Fruit fly (Drosophila melanogaster): ENCODE results near the gene CG17776.

The CG17776 gene

DNA sequence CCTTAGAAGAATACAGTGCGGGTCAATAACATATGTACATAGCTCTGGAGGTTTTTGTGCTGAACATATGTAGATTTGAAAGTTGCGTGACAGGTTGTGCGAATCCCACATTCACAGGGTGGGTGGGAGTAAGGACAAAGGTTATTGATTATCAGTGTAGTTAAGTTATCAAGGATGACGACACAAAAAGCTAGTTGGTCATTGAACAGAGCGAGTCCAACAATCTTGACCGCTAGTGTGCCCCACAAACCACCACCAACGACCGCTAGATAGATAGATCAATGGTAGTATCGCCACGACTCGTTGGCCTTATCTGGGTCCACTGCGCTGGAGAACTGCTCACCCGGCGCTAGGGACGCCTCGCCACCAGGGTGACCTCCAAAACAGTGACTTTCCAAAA lies 38.0 kb upstream of the CG17776 start:
- TF ChIP-seq CG4496 (GFP tag; IDR thresholded peaks at IDR 0.05) (peak; percentile 47; the same call in 2 of the 3 replicates), Ets98B (GFP tag; IDR thresholded peaks at IDR 0.05) (no peak; the same call in 1 of the 2 replicates), Pif1B (GFP tag; optimal IDR thresholded peaks at IDR 0.05) (no peak), rn (GFP tag; IDR thresholded peaks at IDR 0.05) (no peak), fd96Ca (GFP tag; IDR thresholded peaks at IDR 0.05) (peak; percentile 42; the same call in 1 of the 3 replicates), CG12605 (GFP tag; IDR thresholded peaks at IDR 0.05) (peak; percentile 34; the same call in 1 of the 2 replicates), EcR (GFP tag; optimal IDR thresholded peaks at IDR 0.05) (peak; percentile 17), CG32121 (GFP tag; IDR thresholded peaks at IDR 0.05) (no peak), D1 (tag; optimal IDR thresholded peaks at IDR 0.05) (no peak), CG8301 (tag; optimal IDR thresholded peaks at IDR 0.05) (peak; percentile 31)

DNA sequence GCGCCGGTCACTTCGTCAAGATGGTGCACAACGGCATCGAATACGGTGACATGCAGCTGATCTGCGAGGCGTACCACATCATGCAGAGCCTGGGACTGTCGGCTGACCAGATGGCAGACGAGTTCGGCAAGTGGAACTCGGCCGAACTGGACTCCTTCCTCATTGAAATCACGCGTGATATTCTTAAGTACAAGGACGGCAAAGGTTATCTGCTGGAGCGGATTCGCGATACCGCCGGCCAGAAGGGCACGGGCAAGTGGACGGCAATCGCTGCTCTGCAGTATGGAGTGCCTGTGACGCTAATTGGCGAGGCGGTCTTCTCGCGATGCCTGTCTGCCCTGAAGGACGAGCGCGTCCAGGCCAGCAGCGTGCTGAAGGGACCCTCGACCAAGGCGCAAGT lies 37.0 kb upstream of the CG17776 start:
- no peak for TF ChIP-seq CG14655 (GFP tag; optimal IDR thresholded peaks at IDR 0.05)
- no peak for TF ChIP-seq CG9948 (tag; optimal IDR thresholded peaks at IDR 0.05)
- no peak for TF ChIP-seq CG32121 (GFP tag; IDR thresholded peaks at IDR 0.05)
- TF ChIP-seq CG15710 (tag; optimal IDR thresholded peaks at IDR 0.05), result no peak
- TF ChIP-seq Ets98B (GFP tag; IDR thresholded peaks at IDR 0.05), result no peak
- TF ChIP-seq CG13204 (GFP tag; optimal IDR thresholded peaks at IDR 0.05), result no peak
- TF ChIP-seq CG12605 (GFP tag; IDR thresholded peaks at IDR 0.05), result no peak
- TF ChIP-seq Pif1A (GFP tag; optimal IDR thresholded peaks at IDR 0.05), result no peak
- no peak for TF ChIP-seq D1 (tag; optimal IDR thresholded peaks at IDR 0.05)
- no peak for TF ChIP-seq CG34367 (tag; optimal IDR thresholded peaks at IDR 0.05)
- TF ChIP-seq EcR (GFP tag; optimal IDR thresholded peaks at IDR 0.05), result no peak
- TF ChIP-seq CG4496 (GFP tag; IDR thresholded peaks at IDR 0.05), result no peak
- no peak for TF ChIP-seq CG8159 (tag; optimal IDR thresholded peaks at IDR 0.05)
- TF ChIP-seq Snoo (tag; optimal IDR thresholded peaks at IDR 0.05), result no peak
- no peak for TF ChIP-seq Pif1B (GFP tag; optimal IDR thresholded peaks at IDR 0.05)
- no peak for TF ChIP-seq fd96Ca (GFP tag; IDR thresholded peaks at IDR 0.05)
- no peak for TF ChIP-seq CG17806 (tag; optimal IDR thresholded peaks at IDR 0.05)
- TF ChIP-seq rn (GFP tag; IDR thresholded peaks at IDR 0.05), result no peak
- no peak for TF ChIP-seq CG10348 (GFP tag; IDR thresholded peaks at IDR 0.05)

DNA sequence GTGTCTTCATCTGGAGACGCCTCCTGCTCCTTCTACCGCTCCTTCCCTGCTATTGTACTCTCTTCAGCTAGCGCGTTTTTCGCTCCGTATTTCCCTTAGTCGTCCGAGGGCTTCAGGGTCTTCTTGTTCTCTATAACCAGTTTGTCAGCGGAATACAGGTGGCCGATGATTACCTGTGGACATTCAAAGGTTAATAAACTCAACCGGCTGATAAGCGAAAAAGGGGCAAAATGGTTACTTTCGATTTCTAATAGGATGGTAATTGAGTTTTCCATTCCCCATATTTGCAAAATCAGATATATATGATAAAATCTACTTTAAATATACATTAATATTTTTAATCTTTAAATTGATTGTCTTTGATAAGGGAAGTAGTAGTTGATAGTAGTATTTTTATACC lies 35.9 kb upstream of the CG17776 start:
- TF ChIP-seq EcR (GFP tag; optimal IDR thresholded peaks at IDR 0.05), result peak; percentile 92
- TF ChIP-seq CG13204 (GFP tag; optimal IDR thresholded peaks at IDR 0.05), result no peak

DNA sequence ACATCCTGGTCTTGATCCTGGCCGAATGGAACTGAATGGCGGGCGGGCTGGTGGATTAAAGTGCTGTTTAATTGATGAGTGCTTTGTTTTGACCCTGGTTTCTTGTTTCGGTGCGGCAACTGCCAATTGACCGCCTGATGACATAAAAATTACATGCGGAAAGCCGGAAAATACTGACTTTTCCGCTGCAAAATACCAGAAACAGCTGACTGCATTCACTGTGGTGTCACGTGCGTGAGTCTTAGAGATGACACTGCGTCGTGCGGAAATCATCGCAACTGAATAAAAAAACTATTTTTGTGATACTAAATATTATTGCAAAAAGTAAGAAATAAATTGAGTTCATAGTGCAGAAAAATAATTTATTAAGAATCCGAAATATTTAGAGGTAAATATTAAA lies 35.0 kb upstream of the CG17776 start, which contains the start of gene bcn92:
Gene bcn92, minus strand, starts transcription at position 170 of the 400 bp plus-strand sequence.
- peak; percentile 57; the same call in 2 of the 3 replicates for TF ChIP-seq CG4496 (GFP tag; IDR thresholded peaks at IDR 0.05)
- no peak for TF ChIP-seq CG8159 (tag; optimal IDR thresholded peaks at IDR 0.05)
- TF ChIP-seq gl (tag; optimal IDR thresholded peaks at IDR 0.05), result no peak
- TF ChIP-seq CG32121 (GFP tag; IDR thresholded peaks at IDR 0.05), result 0 out of 2 replicates have a peak, but pooled peaks have one; percentile 11
- TF ChIP-seq Pif1A (GFP tag; optimal IDR thresholded peaks at IDR 0.05), result no peak
- TF ChIP-seq Pif1B (GFP tag; optimal IDR thresholded peaks at IDR 0.05), result no peak
- TF ChIP-seq CG15710 (tag; optimal IDR thresholded peaks at IDR 0.05), result peak; percentile 15
- TF ChIP-seq CG14655 (GFP tag; optimal IDR thresholded peaks at IDR 0.05), result no peak
- no peak for TF ChIP-seq CG13204 (GFP tag; optimal IDR thresholded peaks at IDR 0.05)
- no peak; the same call in 2 of the 3 replicates for TF ChIP-seq fd96Ca (GFP tag; IDR thresholded peaks at IDR 0.05)
- TF ChIP-seq CG12605 (GFP tag; IDR thresholded peaks at IDR 0.05), result no peak
- TF ChIP-seq CG34367 (tag; optimal IDR thresholded peaks at IDR 0.05), result no peak
- no peak for TF ChIP-seq CG10348 (GFP tag; IDR thresholded peaks at IDR 0.05)
- no peak for TF ChIP-seq D1 (tag; optimal IDR thresholded peaks at IDR 0.05)
- TF ChIP-seq Snoo (tag; optimal IDR thresholded peaks at IDR 0.05), result no peak
- no peak for TF ChIP-seq rn (GFP tag; IDR thresholded peaks at IDR 0.05)
- no peak for TF ChIP-seq EcR (GFP tag; optimal IDR thresholded peaks at IDR 0.05)
- no peak for TF ChIP-seq CG8301 (tag; optimal IDR thresholded peaks at IDR 0.05)
- no peak for TF ChIP-seq CG9948 (tag; optimal IDR thresholded peaks at IDR 0.05)
- TF ChIP-seq CG17806 (tag; optimal IDR thresholded peaks at IDR 0.05), result no peak
- 0 out of 2 replicates have a peak, but pooled peaks have one; percentile 21 for TF ChIP-seq Ets98B (GFP tag; IDR thresholded peaks at IDR 0.05)

DNA sequence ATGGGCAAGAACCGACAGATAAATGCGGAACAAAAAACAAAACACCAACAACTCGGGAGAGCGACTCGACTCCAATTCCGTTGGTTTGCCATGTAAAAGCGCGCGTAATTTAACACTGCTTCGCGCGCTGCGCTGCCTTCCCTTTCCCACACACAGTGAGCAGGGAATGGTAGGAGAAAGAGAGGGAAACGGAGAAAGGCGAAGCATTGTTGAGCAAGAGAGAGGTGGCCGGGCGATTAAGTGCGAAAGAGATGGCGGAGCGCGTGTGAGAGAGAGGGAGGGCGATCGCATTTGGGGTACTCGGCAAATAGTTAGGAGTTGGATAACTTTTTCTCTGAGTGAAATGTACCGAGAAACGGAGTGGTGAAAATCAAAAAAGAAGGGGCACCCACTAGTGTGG lies 28.7 kb upstream of the CG17776 start:
- TF ChIP-seq CG8301 (tag; optimal IDR thresholded peaks at IDR 0.05) (no peak), Ets98B (GFP tag; IDR thresholded peaks at IDR 0.05) (peak; percentile 38; the same call in 1 of the 2 replicates), CG32121 (GFP tag; IDR thresholded peaks at IDR 0.05) (peak; percentile 42; the same call in 1 of the 2 replicates), EcR (GFP tag; optimal IDR thresholded peaks at IDR 0.05) (peak; percentile 21), CG13204 (GFP tag; optimal IDR thresholded peaks at IDR 0.05) (peak; percentile 39), CG12605 (GFP tag; IDR thresholded peaks at IDR 0.05) (no peak), fd96Ca (GFP tag; IDR thresholded peaks at IDR 0.05) (peak; percentile 32; the same call in 1 of the 3 replicates)

DNA sequence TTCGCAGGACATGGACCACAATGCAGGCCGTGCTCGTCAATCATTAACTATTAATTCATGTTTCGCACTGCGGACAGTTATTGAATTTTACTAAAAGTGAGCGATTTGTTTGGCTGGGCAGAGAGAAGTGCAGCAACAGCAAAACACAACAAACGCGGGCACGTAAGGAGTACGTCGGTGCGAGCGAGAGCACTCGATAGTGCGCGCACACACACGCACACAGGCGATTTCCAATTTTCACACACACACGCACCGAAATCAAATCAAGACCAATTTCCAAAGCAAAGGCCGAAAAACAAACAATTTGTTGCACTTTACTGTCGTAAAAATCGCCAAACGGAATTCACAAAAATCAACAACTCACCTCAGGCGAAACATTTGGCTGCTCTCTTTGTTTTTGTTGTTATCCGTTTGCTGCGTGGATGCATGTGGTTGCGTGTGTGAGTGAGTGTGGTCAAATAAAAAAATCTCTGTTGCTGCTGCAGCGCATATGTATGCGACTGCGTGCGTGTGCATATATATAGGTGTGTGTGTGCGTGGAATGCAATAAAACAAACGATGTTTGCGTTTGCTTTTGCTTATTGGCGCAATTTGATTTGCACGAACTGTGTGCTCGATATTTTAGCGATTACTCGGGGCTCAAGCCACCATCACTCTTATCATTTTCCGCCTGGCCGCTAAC lies 26.5 kb upstream of the CG17776 start:
- TF ChIP-seq D1 (tag; optimal IDR thresholded peaks at IDR 0.05), result no peak
- TF ChIP-seq CG9948 (tag; optimal IDR thresholded peaks at IDR 0.05), result no peak
- no peak for TF ChIP-seq rn (GFP tag; IDR thresholded peaks at IDR 0.05)
- no peak for TF ChIP-seq CG10348 (GFP tag; IDR thresholded peaks at IDR 0.05)
- no peak for TF ChIP-seq CG14655 (GFP tag; optimal IDR thresholded peaks at IDR 0.05)
- no peak for TF ChIP-seq EcR (GFP tag; optimal IDR thresholded peaks at IDR 0.05)
- no peak for TF ChIP-seq CG17806 (tag; optimal IDR thresholded peaks at IDR 0.05)
- TF ChIP-seq Pif1B (GFP tag; optimal IDR thresholded peaks at IDR 0.05), result no peak

All from whole organism, pupa.